Fruit fly (Drosophila melanogaster): ENCODE measurements around the gene Septin2.
A peak's percentile ranks its signal among the peaks of the same experiment; 100 is the strongest.

The Septin2 gene

DNA sequence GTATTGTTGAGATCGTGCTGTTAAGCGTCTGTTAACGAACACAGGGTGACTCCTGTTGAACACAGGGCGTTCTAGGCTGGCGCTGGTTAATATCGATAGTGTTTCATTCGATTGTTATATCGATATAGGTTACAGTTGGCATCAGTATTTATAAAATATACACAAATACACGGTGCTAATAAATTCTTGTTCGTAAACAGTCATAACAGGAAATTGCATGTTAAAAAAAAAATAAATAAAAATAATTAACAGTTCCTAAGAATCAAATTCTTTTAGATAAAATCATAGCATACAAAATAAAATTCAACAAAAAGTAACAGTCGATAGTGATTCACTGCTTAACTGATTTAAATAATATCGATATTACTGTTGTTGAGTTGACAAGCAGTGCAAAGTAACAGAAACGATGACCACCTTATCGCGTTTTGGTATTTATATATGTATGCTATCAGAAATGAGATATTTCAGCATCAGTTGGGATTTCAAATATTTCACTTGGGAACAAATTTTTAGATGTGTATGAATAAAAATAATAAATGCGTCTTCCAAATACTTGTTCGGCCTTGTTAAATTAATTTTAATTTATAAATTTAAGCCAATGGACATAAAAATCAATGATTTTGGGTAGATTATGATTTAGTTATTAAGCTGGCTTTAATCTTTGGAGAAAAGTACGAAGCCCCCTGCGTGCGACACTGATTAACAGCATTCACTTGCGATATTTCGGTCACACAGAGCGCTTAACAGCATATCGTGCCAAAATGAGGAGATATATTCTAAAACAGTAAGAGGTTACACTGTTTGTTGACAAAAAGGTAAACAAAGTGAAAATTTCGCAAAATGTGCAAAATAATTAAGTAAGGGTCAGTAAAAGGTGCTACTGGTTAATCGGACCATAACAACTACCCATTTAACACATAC is 46.8 kb upstream of the Septin2 start, which contains the start of the genes Pi3K92E and Lrrk (continued):
- no peak for TF ChIP-seq CG17829 (tag; optimal IDR thresholded peaks at IDR 0.05)
- no peak for TF ChIP-seq Side (GFP tag; optimal IDR thresholded peaks at IDR 0.05)
- no peak for TF ChIP-seq CG17361 (GFP tag; IDR thresholded peaks at IDR 0.05)
- TF ChIP-seq CG11723 (GFP tag; optimal IDR thresholded peaks at IDR 0.05) = no peak
- no peak for TF ChIP-seq gsb (GFP tag; IDR thresholded peaks at IDR 0.05)

DNA sequence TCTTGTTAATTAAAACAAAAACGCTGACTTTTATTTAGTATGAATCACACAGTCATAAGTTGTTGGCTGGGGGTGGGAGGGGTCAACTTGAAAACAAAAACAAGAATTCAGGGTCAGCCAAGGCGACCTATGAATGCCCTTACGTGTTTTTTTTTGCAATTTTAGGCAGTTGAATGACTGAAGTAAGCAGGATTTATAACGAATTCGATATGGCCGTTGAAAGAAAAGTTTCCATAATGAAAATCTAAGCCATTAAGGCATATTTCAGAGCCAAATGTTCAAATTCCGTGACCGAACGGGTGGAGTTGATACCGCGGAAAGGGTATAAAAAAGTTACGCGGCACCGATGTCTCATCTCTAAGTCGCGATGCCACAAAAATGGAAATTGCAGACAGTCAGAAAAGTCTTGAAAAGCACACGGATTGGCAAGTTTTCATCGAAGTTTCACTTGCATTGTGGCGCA is 45.9 kb upstream of the Septin2 start:
- TF ChIP-seq CG15514 (GFP tag; optimal IDR thresholded peaks at IDR 0.05) = no peak
- peak; percentile 16 for TF ChIP-seq CG18011 (GFP tag; optimal IDR thresholded peaks at IDR 0.05)
- peak; percentile 20 for TF ChIP-seq CG7556 (GFP tag; optimal IDR thresholded peaks at IDR 0.05)
- TF ChIP-seq Dll (GFP tag; IDR thresholded peaks at IDR 0.05; ENCODE audit: partially characterized antibody) = no peak
- peak; percentile 27 for TF ChIP-seq CG16815 (GFP tag; optimal IDR thresholded peaks at IDR 0.05)
- TF ChIP-seq CG10543 (GFP tag; optimal IDR thresholded peaks at IDR 0.05) = peak; percentile 63
- TF ChIP-seq Kr (GFP tag; optimal IDR thresholded peaks at IDR 0.05) = peak; percentile 14
- TF ChIP-seq CG5245 (GFP tag; optimal IDR thresholded peaks at IDR 0.05) = peak; percentile 66
- TF ChIP-seq CG11560 (tag; IDR thresholded peaks at IDR 0.05) = peak; percentile 38; the same call in 1 of the 3 replicates
- TF ChIP-seq eyg (GFP tag; optimal IDR thresholded peaks at IDR 0.05) = peak; percentile 30
- TF ChIP-seq CG7786 (GFP tag; optimal IDR thresholded peaks at IDR 0.05) = peak; percentile 79
- TF ChIP-seq Oaz (GFP tag; IDR thresholded peaks at IDR 0.05) = 0 out of 2 replicates have a peak, but pooled peaks have one; percentile 6
- peak; percentile 59 for TF ChIP-seq pum (GFP tag; optimal IDR thresholded peaks at IDR 0.05)
- peak; percentile 23 for TF ChIP-seq Adf1 (GFP tag; IDR thresholded peaks at IDR 0.05)
- TF ChIP-seq E2f2 (GFP tag; IDR thresholded peaks at IDR 0.05) = peak; percentile 48
- TF ChIP-seq her (GFP tag; optimal IDR thresholded peaks at IDR 0.05) = peak; percentile 74
- TF ChIP-seq cato (GFP tag; optimal IDR thresholded peaks at IDR 0.05; ENCODE audit: borderline replicate concordance) = peak; percentile 32
- TF ChIP-seq Sry-δ (GFP tag; optimal IDR thresholded peaks at IDR 0.05) = peak; percentile 64
- TF ChIP-seq luna (GFP tag; optimal IDR thresholded peaks at IDR 0.05) = peak; percentile 6
- TF ChIP-seq slbo (GFP tag; IDR thresholded peaks at IDR 0.05) = peak; percentile 73
- TF ChIP-seq vfl (GFP tag; optimal IDR thresholded peaks at IDR 0.05) = peak; percentile 25
- TF ChIP-seq cad (GFP tag; optimal IDR thresholded peaks at IDR 0.05) = no peak
- peak; percentile 41 for TF ChIP-seq CG6813 (GFP tag; optimal IDR thresholded peaks at IDR 0.05)
- peak; percentile 77 for TF ChIP-seq CG13624 (GFP tag; optimal IDR thresholded peaks at IDR 0.05)
- no peak for TF ChIP-seq CG30020 (tag; optimal IDR thresholded peaks at IDR 0.05)
- no peak; the same call in 1 of the 2 replicates for TF ChIP-seq CG13287 (GFP tag; IDR thresholded peaks at IDR 0.05; ENCODE audit: partially characterized antibody)
- TF ChIP-seq Max (GFP tag; optimal IDR thresholded peaks at IDR 0.05) = peak; percentile 16
- TF ChIP-seq danr (GFP tag; IDR thresholded peaks at IDR 0.05) = peak; percentile 34; the same call in 1 of the 2 replicates
- peak; percentile 72 for TF ChIP-seq CG13424 (tag; optimal IDR thresholded peaks at IDR 0.05)
- TF ChIP-seq CG13775 (GFP tag; optimal IDR thresholded peaks at IDR 0.05) = peak; percentile 60
- peak; percentile 39 for TF ChIP-seq CG9876 (GFP tag; optimal IDR thresholded peaks at IDR 0.05)
- TF ChIP-seq trh (GFP tag; optimal IDR thresholded peaks at IDR 0.05) = peak; percentile 33
- peak; percentile 46 for TF ChIP-seq Dip3 (GFP tag; optimal IDR thresholded peaks at IDR 0.05)
- peak; percentile 54; the same call in 1 of the 3 replicates for TF ChIP-seq CG11456 (GFP tag; IDR thresholded peaks at IDR 0.05)
- peak; percentile 21 for TF ChIP-seq CG3163 (GFP tag; optimal IDR thresholded peaks at IDR 0.05)
- TF ChIP-seq ato (GFP tag; IDR thresholded peaks at IDR 0.05; ENCODE audit: partially characterized antibody) = no peak
- peak; percentile 39 for TF ChIP-seq NK7.1 (GFP tag; optimal IDR thresholded peaks at IDR 0.05)
- no peak for TF ChIP-seq CG6654 (GFP tag; optimal IDR thresholded peaks at IDR 0.05)
- TF ChIP-seq ewg (GFP tag; optimal IDR thresholded peaks at IDR 0.05) = no peak
- TF ChIP-seq schlank (tag; optimal IDR thresholded peaks at IDR 0.05) = peak; percentile 60
- peak; percentile 23; the same call in 1 of the 2 replicates for TF ChIP-seq CG6272 (GFP tag; IDR thresholded peaks at IDR 0.05)
- TF ChIP-seq ssp (GFP tag; IDR thresholded peaks at IDR 0.05) = 0 out of 2 replicates have a peak, but pooled peaks have one; percentile 9
